Worm (Caenorhabditis elegans): ENCODE measurements around the gene wee-1.1.

Gene wee-1.1

ce11 chrII:9554925-9555553 is 28.3 kb downstream of the wee-1.1 start, which contains the start of gene F35H8.2:
Gene F35H8.2 (plus strand): TSS chrII:9555503.
- TF ChIP-seq crh-2 (tag; optimal IDR thresholded peaks at IDR 0.05) (no peak), nhr-25 (tag; optimal IDR thresholded peaks at IDR 0.05) (peak; percentile 82), nhr-21 (tag; optimal IDR thresholded peaks at IDR 0.05) (peak; percentile 34), F13H6.1 (tag; optimal IDR thresholded peaks at IDR 0.05) (no peak), dmd-4 (tag; optimal IDR thresholded peaks at IDR 0.05) (no peak), nhr-237 (tag; optimal IDR thresholded peaks at IDR 0.05) (no peak), nhr-23 (tag; optimal IDR thresholded peaks at IDR 0.05) (no peak), sma-3 (GFP tag; optimal IDR thresholded peaks at IDR 0.05) (peak; percentile 18), ztf-11 (tag; optimal IDR thresholded peaks at IDR 0.05) (no peak), nhr-77 (tag; optimal IDR thresholded peaks at IDR 0.05) (no peak)

ce11 chrII:9553179-9553578 is 30.2 kb downstream of the wee-1.1 start, which contains the start of gene F35H8.1:
Gene F35H8.1 (minus strand): TSS chrII:9553279.
- TF ChIP-seq ztf-1 (GFP tag; conservative IDR thresholded peaks at IDR 0.05): no peak
- no peak for TF ChIP-seq unc-39 (tag; optimal IDR thresholded peaks at IDR 0.05)
- TF ChIP-seq aly-2 (tag; optimal IDR thresholded peaks at IDR 0.05): no peak
- TF ChIP-seq nhr-129 (tag; optimal IDR thresholded peaks at IDR 0.05): no peak
- TF ChIP-seq ztf-11 (tag; optimal IDR thresholded peaks at IDR 0.05): no peak
- no peak for TF ChIP-seq R02D3.7 (tag; optimal IDR thresholded peaks at IDR 0.05)
- TF ChIP-seq peb-1 (tag; optimal IDR thresholded peaks at IDR 0.05): no peak
- no peak for TF ChIP-seq ZK546.5 (tag; optimal IDR thresholded peaks at IDR 0.05)
- no peak for TF ChIP-seq unc-62 (GFP tag; optimal IDR thresholded peaks at IDR 0.05)
- TF ChIP-seq skn-1 (tag; optimal IDR thresholded peaks at IDR 0.05): no peak
- no peak for TF ChIP-seq dmd-4 (tag; optimal IDR thresholded peaks at IDR 0.05)

DNA sequence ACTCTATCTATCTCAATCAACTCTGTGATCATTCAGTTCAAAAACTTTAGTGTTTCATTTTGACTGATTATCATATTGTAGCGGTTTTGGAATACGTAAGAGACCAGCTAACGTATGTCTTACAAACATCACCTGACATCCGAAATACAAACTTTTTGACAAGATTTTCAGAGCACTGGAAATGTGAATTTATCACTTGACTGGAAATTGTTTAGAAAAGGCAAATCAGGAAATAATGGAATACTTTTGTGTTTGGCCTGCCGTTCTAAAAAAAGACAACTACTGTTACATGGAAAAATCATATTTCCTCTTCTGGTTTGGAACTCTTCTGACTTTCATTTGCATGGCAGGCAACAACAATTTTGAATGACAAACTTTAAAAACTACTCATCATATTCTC is 31.8 kb downstream of the wee-1.1 start, which contains the start of gene F35H8.12:
Gene F35H8.12, plus strand, starts transcription at position 301 of the 400 bp plus-strand sequence.
- TF ChIP-seq fos-1 (tag; optimal IDR thresholded peaks at IDR 0.05): no peak
- TF ChIP-seq ZK546.5 (tag; optimal IDR thresholded peaks at IDR 0.05): no peak
- TF ChIP-seq mab-5 (tag; optimal IDR thresholded peaks at IDR 0.05): no peak
- TF ChIP-seq nhr-10 (tag; optimal IDR thresholded peaks at IDR 0.05): no peak
- no peak for TF ChIP-seq egl-27 (tag; optimal IDR thresholded peaks at IDR 0.05)
- TF ChIP-seq skn-1 (tag; optimal IDR thresholded peaks at IDR 0.05): no peak
- no peak for TF ChIP-seq Y55F3AM.14 (GFP tag; optimal IDR thresholded peaks at IDR 0.05)
- no peak for TF ChIP-seq nhr-12 (tag; optimal IDR thresholded peaks at IDR 0.05)
- TF ChIP-seq nhr-11 (tag; optimal IDR thresholded peaks at IDR 0.05): no peak
- TF ChIP-seq blmp-1 (tag; optimal IDR thresholded peaks at IDR 0.05; ENCODE audit: insufficient read depth): no peak
- TF ChIP-seq crh-2 (tag; optimal IDR thresholded peaks at IDR 0.05): no peak

- TF ChIP-seq nhr-129 (tag; optimal IDR thresholded peaks at IDR 0.05) (no peak), sem-4 (tag; optimal IDR thresholded peaks at IDR 0.05) (no peak), peb-1 (tag; optimal IDR thresholded peaks at IDR 0.05) (no peak), nhr-11 (tag; optimal IDR thresholded peaks at IDR 0.05) (no peak), nhr-12 (tag; optimal IDR thresholded peaks at IDR 0.05) (no peak), nhr-77 (tag; optimal IDR thresholded peaks at IDR 0.05) (no peak), nhr-10 (tag; optimal IDR thresholded peaks at IDR 0.05) (no peak), ama-1 (optimal IDR thresholded peaks at IDR 0.05) (no peak), mdl-1 (tag; optimal IDR thresholded peaks at IDR 0.05) (no peak), nhr-25 (tag; optimal IDR thresholded peaks at IDR 0.05) (no peak), ceh-82 (tag; optimal IDR thresholded peaks at IDR 0.05) (no peak), dmd-4 (tag; optimal IDR thresholded peaks at IDR 0.05) (no peak), elt-1 (tag; optimal IDR thresholded peaks at IDR 0.05) (no peak), nhr-23 (tag; optimal IDR thresholded peaks at IDR 0.05) (no peak), lsy-2 (tag; optimal IDR thresholded peaks at IDR 0.05) (no peak), aly-2 (tag; optimal IDR thresholded peaks at IDR 0.05) (no peak), crh-2 (tag; optimal IDR thresholded peaks at IDR 0.05) (no peak)
These were observed 32.6 kb downstream of the wee-1.1 start, which contains the start of gene sra-6 for ce11 chrII:9550718-9551117. Gene sra-6 (minus strand): TSS chrII:9550818.

DNA sequence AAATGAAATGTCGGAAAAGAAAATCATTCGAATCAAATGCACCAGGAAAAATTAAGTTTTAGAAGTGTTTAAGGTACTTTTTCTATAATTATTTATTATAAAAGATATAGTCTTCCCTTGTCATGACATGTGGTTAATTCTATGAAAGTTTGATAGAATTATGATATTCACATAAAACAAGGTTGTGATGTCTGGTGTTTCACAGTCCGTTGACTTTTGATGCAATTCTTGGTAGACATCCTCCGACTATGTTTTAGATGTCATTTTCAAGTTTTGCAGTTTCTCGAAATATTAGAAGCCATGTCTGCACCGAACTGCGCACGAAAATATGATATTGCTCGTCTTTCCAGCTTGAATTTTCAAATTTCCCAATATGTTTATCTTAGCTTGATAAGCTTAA is 39.0 kb downstream of the wee-1.1 start, which contains the start of gene sra-7:
Gene sra-7, plus strand, starts transcription at position 301 of the 400 bp plus-strand sequence.
- TF ChIP-seq unc-55 (GFP tag; optimal IDR thresholded peaks at IDR 0.05) (no peak), sem-4 (tag; optimal IDR thresholded peaks at IDR 0.05) (no peak), gmeb-1 (tag; optimal IDR thresholded peaks at IDR 0.05) (no peak), sma-3 (GFP tag; optimal IDR thresholded peaks at IDR 0.05) (no peak), unc-39 (tag; optimal IDR thresholded peaks at IDR 0.05) (no peak), zag-1 (tag; optimal IDR thresholded peaks at IDR 0.05) (no peak), nhr-6 (tag; optimal IDR thresholded peaks at IDR 0.05) (no peak), nhr-10 (tag; optimal IDR thresholded peaks at IDR 0.05) (no peak), ceh-16 (tag; optimal IDR thresholded peaks at IDR 0.05) (no peak), Y55F3AM.14 (GFP tag; optimal IDR thresholded peaks at IDR 0.05) (no peak), nhr-21 (tag; optimal IDR thresholded peaks at IDR 0.05) (no peak), nhr-237 (tag; optimal IDR thresholded peaks at IDR 0.05) (no peak), snpc-4 (tag; optimal IDR thresholded peaks at IDR 0.05) (no peak), lin-11 (tag; optimal IDR thresholded peaks at IDR 0.05) (no peak), ztf-11 (tag; optimal IDR thresholded peaks at IDR 0.05) (no peak), F13H6.1 (tag; optimal IDR thresholded peaks at IDR 0.05) (no peak), fos-1 (tag; optimal IDR thresholded peaks at IDR 0.05) (no peak)

All from whole organism, L2 larva.